Worm (Caenorhabditis elegans): ENCODE results near the gene T15H9.5.

DNA sequence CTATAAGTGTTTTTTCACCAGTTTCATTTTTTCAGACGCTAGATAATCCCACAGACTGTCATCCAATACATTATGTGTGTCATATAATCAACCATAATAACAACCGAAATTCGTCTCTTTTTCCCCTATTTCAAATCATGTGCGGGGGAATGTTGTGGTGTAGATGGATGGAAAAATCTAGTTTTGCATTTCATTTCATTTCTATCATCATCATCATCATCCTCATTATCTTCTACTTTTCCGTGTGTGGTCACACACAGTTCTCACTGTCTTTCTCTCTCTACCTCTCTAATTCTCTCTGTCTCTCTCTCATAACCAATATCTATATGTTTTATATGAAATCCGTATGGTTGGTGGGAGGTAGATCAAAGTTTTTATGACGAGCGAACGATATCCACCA, 37.8 kb downstream of the T15H9.5 start:
- TF ChIP-seq ztf-11 (tag; optimal IDR thresholded peaks at IDR 0.05), result no peak
- TF ChIP-seq mab-5 (tag; optimal IDR thresholded peaks at IDR 0.05), result no peak
- no peak for TF ChIP-seq elt-1 (tag; optimal IDR thresholded peaks at IDR 0.05)
- TF ChIP-seq nhr-11 (tag; optimal IDR thresholded peaks at IDR 0.05), result no peak
- no peak for TF ChIP-seq egl-27 (tag; optimal IDR thresholded peaks at IDR 0.05)
- TF ChIP-seq C34F6.9 (tag; optimal IDR thresholded peaks at IDR 0.05), result no peak

Data from whole organism, L2 larva.